Fruit fly (Drosophila melanogaster) whole organism, embryonic: ENCODE results near the gene CG42512.

Experiments
- BtbVII ChIP-seq: fragments of 200-800 bp; sonication (Bioruptor generic); optimal IDR thresholded peaks from 3 replicates; lab custom pipeline; 2017; ENCODE audit warnings: missing biosample characterization, mild to moderate bottlenecking, missing genetic modification characterization
- CG10274 ChIP-seq: fragments of 200-800 bp; sonication (Bioruptor generic); optimal IDR thresholded peaks from 3 replicates; lab custom pipeline; 2017; ENCODE audit warnings: missing biosample characterization, mild to moderate bottlenecking, missing genetic modification characterization
- CG11247 ChIP-seq: fragments of 200-800 bp; sonication (Bioruptor generic); IDR thresholded peaks from 2 replicates; pipeline ENCODE4 v1.3.6; 2022; ENCODE audit warnings: missing biosample characterization, missing genetic modification characterization
- CG11696 ChIP-seq: fragments of 200-800 bp; sonication (Bioruptor generic); IDR thresholded peaks from 2 replicates; pipeline ENCODE4 v1.3.6; 2022; ENCODE audit warnings: missing biosample characterization, missing genetic modification characterization
- CG12219 ChIP-seq: fragments of 200-800 bp; sonication (Bioruptor generic); optimal IDR thresholded peaks from 3 replicates; lab custom pipeline; 2018; ENCODE audit warnings: missing biosample characterization, mild to moderate bottlenecking, missing genetic modification characterization
- CG15269 ChIP-seq: fragments of 200-800 bp; sonication (Bioruptor generic); optimal IDR thresholded peaks from 2 replicates; lab custom pipeline; 2018; ENCODE audit warnings: missing biosample characterization, mild to moderate bottlenecking, missing genetic modification characterization, moderate library complexity
- CG15479 ChIP-seq: fragments of 200-800 bp; sonication (Bioruptor generic); optimal IDR thresholded peaks from 3 replicates; lab custom pipeline; 2019; ENCODE audit warnings: missing biosample characterization, mild to moderate bottlenecking, missing genetic modification characterization, moderate library complexity
- CG16813 ChIP-seq: fragments of 200-800 bp; sonication (Bioruptor generic); IDR thresholded peaks from 3 replicates; pipeline ENCODE4 v1.3.6; 2022; ENCODE audit warnings: missing biosample characterization, missing genetic modification characterization; ENCODE audit not compliant: partially characterized antibody
- CG17186 ChIP-seq: fragments of 200-800 bp; sonication (Bioruptor generic); optimal IDR thresholded peaks from 3 replicates; lab custom pipeline; 2017; ENCODE audit warnings: missing biosample characterization, missing genetic modification reagents, missing genetic modification characterization
- CG2120 ChIP-seq: fragments of 200-800 bp; sonication (Bioruptor generic); optimal IDR thresholded peaks from 3 replicates; lab custom pipeline; 2016; ENCODE audit warnings: missing biosample characterization, missing genetic modification characterization
- CG2712 ChIP-seq: fragments of 200-800 bp; optimal IDR thresholded peaks from 3 replicates; lab custom pipeline; 2019; ENCODE audit warnings: missing biosample characterization, mild to moderate bottlenecking, missing genetic modification characterization, moderate library complexity
- CG33557 ChIP-seq: fragments of 200-800 bp; sonication (Bioruptor generic); optimal IDR thresholded peaks from 2 replicates; lab custom pipeline; 2019; ENCODE audit warnings: missing biosample characterization, mild to moderate bottlenecking, missing genetic modification characterization, moderate library complexity
- CG3995 ChIP-seq: fragments of 200-800 bp; sonication (Bioruptor generic); optimal IDR thresholded peaks from 3 replicates; lab custom pipeline; 2016; ENCODE audit warnings: missing biosample characterization, missing genetic modification characterization
- CG43689 ChIP-seq: fragments of 200-800 bp; sonication (Bioruptor generic); IDR thresholded peaks from 2 replicates; pipeline ENCODE4 v1.3.6; 2022; ENCODE audit warnings: missing biosample characterization, missing genetic modification characterization
- CG6683 ChIP-seq: fragments of 200-800 bp; sonication (Bioruptor generic); optimal IDR thresholded peaks from 2 replicates; lab custom pipeline; 2017; ENCODE audit warnings: missing biosample characterization, mild to moderate bottlenecking, missing genetic modification characterization, missing genetic modification reagents
- CG6813 ChIP-seq: fragments of 200-800 bp; sonication (Bioruptor generic); optimal IDR thresholded peaks from 2 replicates; lab custom pipeline; 2017; ENCODE audit warnings: missing biosample characterization, missing genetic modification characterization, mild to moderate bottlenecking, moderate library complexity, missing genetic modification reagents
- CG7786 ChIP-seq: fragments of 200-800 bp; sonication (Bioruptor generic); optimal IDR thresholded peaks from 2 replicates; lab custom pipeline; 2016; ENCODE audit warnings: missing biosample characterization, missing genetic modification characterization
- CG7987 ChIP-seq: fragments of 200-800 bp; sonication (Bioruptor generic); optimal IDR thresholded peaks from 2 replicates; lab custom pipeline; 2018; ENCODE audit warnings: missing biosample characterization, mild to moderate bottlenecking, missing genetic modification characterization, moderate library complexity
- CG8290 ChIP-seq, 3 experiments: fragments of 200-800 bp; sonication (Bioruptor generic); optimal IDR thresholded peaks; 2 replicates each; lab custom pipeline; 2016 to 2019; ENCODE audit warnings: missing biosample characterization in 3 of 3, missing genetic modification characterization in 3 of 3, mild to moderate bottlenecking in 2 of 3, moderate library complexity in 1 of 3
- CG9817 ChIP-seq: fragments of 200-800 bp; sonication (Bioruptor generic); optimal IDR thresholded peaks from 2 replicates; lab custom pipeline; 2018; ENCODE audit warnings: missing biosample characterization, mild to moderate bottlenecking, missing genetic modification characterization, moderate library complexity
- CHES-1-like ChIP-seq: fragments of 200-800 bp; sonication (Bioruptor generic); optimal IDR thresholded peaks from 2 replicates; lab custom pipeline; 2016; ENCODE audit warnings: missing biosample characterization, missing genetic modification characterization
- Chrac-16 ChIP-seq: fragments of 200-800 bp; sonication (Bioruptor generic); optimal IDR thresholded peaks from 3 replicates; lab custom pipeline; 2016; ENCODE audit warnings: missing biosample characterization, missing genetic modification characterization
- CrebB ChIP-seq: fragments of 200-800 bp; sonication (Bioruptor generic); optimal IDR thresholded peaks from 3 replicates; lab custom pipeline; 2018; ENCODE audit warnings: missing biosample characterization, mild to moderate bottlenecking, missing genetic modification characterization
- Dll ChIP-seq: fragments of 200-800 bp; sonication (Bioruptor generic); IDR thresholded peaks from 4 replicates; pipeline ENCODE4 v1.3.6; 2022; ENCODE audit warnings: missing biosample characterization, missing genetic modification characterization; ENCODE audit not compliant: partially characterized antibody
- E2f2 ChIP-seq: fragments of 200-800 bp; sonication (Bioruptor generic); IDR thresholded peaks from 2 replicates; pipeline ENCODE4 v1.3.6; 2022; ENCODE audit warnings: missing biosample characterization, missing genetic modification characterization
- Hr51 ChIP-seq, 2 experiments: fragments of 200-800 bp; sonication (Bioruptor generic); optimal IDR thresholded peaks; 2 replicates in 1 of 2; 3 replicates in 1 of 2; lab custom pipeline; 2016 to 2018; ENCODE audit warnings: missing biosample characterization in 2 of 2, missing genetic modification characterization in 2 of 2, mild to moderate bottlenecking in 1 of 2, moderate library complexity in 1 of 2
- Myb ChIP-seq: fragments of 200-800 bp; sonication (Bioruptor generic); optimal IDR thresholded peaks from 2 replicates; lab custom pipeline; 2016; ENCODE audit warnings: missing biosample characterization, missing genetic modification characterization
- Sox100B ChIP-seq: fragments of 200-800 bp; sonication (Bioruptor generic); optimal IDR thresholded peaks from 3 replicates; lab custom pipeline; 2018; ENCODE audit warnings: missing biosample characterization, mild to moderate bottlenecking, missing genetic modification characterization
- Sry-δ ChIP-seq: fragments of 200-800 bp; sonication (Bioruptor generic); optimal IDR thresholded peaks from 2 replicates; lab custom pipeline; 2016; ENCODE audit warnings: missing biosample characterization, missing genetic modification characterization
- TFAM ChIP-seq: fragments of 200-800 bp; sonication (Bioruptor generic); optimal IDR thresholded peaks from 2 replicates; lab custom pipeline; 2017; ENCODE audit warnings: missing biosample characterization, missing genetic modification characterization, inconsistent platforms
- Xrp1 ChIP-seq: fragments of 200-800 bp; sonication (Bioruptor generic); IDR thresholded peaks from 2 replicates; pipeline ENCODE4 v1.3.6; 2022; ENCODE audit warnings: missing biosample characterization, missing genetic modification characterization
- amos ChIP-seq: fragments of 200-800 bp; sonication (Bioruptor generic); IDR thresholded peaks from 2 replicates; pipeline ENCODE4 v1.3.6; 2022; ENCODE audit warnings: missing biosample characterization, missing genetic modification characterization; ENCODE audit not compliant: partially characterized antibody
- cg ChIP-seq: fragments of 200-800 bp; sonication (Bioruptor generic); optimal IDR thresholded peaks from 3 replicates; lab custom pipeline; 2019; ENCODE audit warnings: missing biosample characterization, mild to moderate bottlenecking, missing genetic modification characterization, moderate library complexity
- emc ChIP-seq: fragments of 200-800 bp; sonication (Bioruptor generic); optimal IDR thresholded peaks from 2 replicates; lab custom pipeline; 2016; ENCODE audit warnings: missing biosample characterization, missing genetic modification characterization
- ftz-f1 ChIP-seq: fragments of 200-800 bp; sonication (Bioruptor generic); optimal IDR thresholded peaks from 2 replicates; lab custom pipeline; 2016; ENCODE audit warnings: missing biosample characterization, missing genetic modification characterization
- gce ChIP-seq: fragments of 200-800 bp; sonication (Bioruptor generic); IDR thresholded peaks from 3 replicates; pipeline ENCODE4 v1.3.6; 2022; ENCODE audit warnings: missing biosample characterization, missing genetic modification characterization
- gro ChIP-seq: fragments of 200-800 bp; sonication (Bioruptor generic); optimal IDR thresholded peaks from 2 replicates; lab custom pipeline; 2016; ENCODE audit warnings: missing biosample characterization, missing genetic modification characterization
- kah ChIP-seq: fragments of 200-800 bp; sonication (Bioruptor generic); optimal IDR thresholded peaks from 2 replicates; lab custom pipeline; 2018; ENCODE audit warnings: missing biosample characterization, mild to moderate bottlenecking, missing genetic modification characterization
- oc ChIP-seq: fragments of 200-800 bp; sonication (Bioruptor generic); optimal IDR thresholded peaks from 2 replicates; lab custom pipeline; 2018; ENCODE audit warnings: missing biosample characterization, mild to moderate bottlenecking, missing genetic modification characterization, moderate library complexity
- prd ChIP-seq, 3 experiments: fragments of >200 bp in 2 of 3; fragments of 200-800 bp in 1 of 3; sonication (Bioruptor generic) in 1 of 3; optimal IDR thresholded peaks in 2 of 3; IDR thresholded peaks in 1 of 3; 2 replicates in 2 of 3; 3 replicates in 1 of 3; pipeline versions ENCODE4 v1.3.6 to Lab custom; 2017 to 2022; ENCODE audit warnings: missing biosample characterization in 1 of 3, missing genetic modification characterization in 1 of 3
- sens ChIP-seq: fragments of 200-800 bp; sonication (Bioruptor generic); peaks from one replicate; lab custom pipeline; 2016; ENCODE audit warnings: missing biosample characterization, missing genetic modification characterization
- stc ChIP-seq: fragments of 200-800 bp; sonication (Bioruptor generic); IDR thresholded peaks from 2 replicates; pipeline ENCODE4 v1.3.6; 2022; ENCODE audit warnings: missing biosample characterization, missing genetic modification characterization
- sug ChIP-seq: fragments of 200-800 bp; optimal IDR thresholded peaks from 2 replicates; lab custom pipeline; 2019; ENCODE audit warnings: missing biosample characterization, mild to moderate bottlenecking, missing genetic modification characterization, moderate library complexity
- tio ChIP-seq: fragments of 200-800 bp; sonication (Bioruptor generic); optimal IDR thresholded peaks from 2 replicates; lab custom pipeline; 2017; ENCODE audit warnings: missing biosample characterization, missing genetic modification characterization, inconsistent platforms
- trem ChIP-seq: fragments of 200-800 bp; optimal IDR thresholded peaks from 3 replicates; lab custom pipeline; 2019; ENCODE audit warnings: missing biosample characterization, mild to moderate bottlenecking, missing genetic modification characterization, moderate library complexity
- unc-4 ChIP-seq: fragments of 200-800 bp; sonication (Bioruptor generic); IDR thresholded peaks from 2 replicates; pipeline ENCODE4 v1.3.6; 2022; ENCODE audit warnings: missing biosample characterization, missing genetic modification characterization; ENCODE audit not compliant: partially characterized antibody
- vvl ChIP-seq: fragments of 200-800 bp; sonication (Bioruptor generic); IDR thresholded peaks from 2 replicates; pipeline ENCODE4 v1.3.6; 2022; ENCODE audit warnings: missing biosample characterization, missing genetic modification characterization
- wor ChIP-seq: fragments of 200-800 bp; sonication (Bioruptor generic); IDR thresholded peaks from 2 replicates; pipeline ENCODE4 v1.3.6; 2022; ENCODE audit warnings: missing biosample characterization, missing genetic modification characterization

The CG42512 gene

dm6 chrX:16655724-16656235, 4.6 kb downstream of the CG42512 start (continued):
- no peak for TF ChIP-seq emc (GFP tag; lab: Kevin White, UChicago)
- TF ChIP-seq Xrp1 (GFP tag; lab: Robert Waterston, UW), result 0 out of 2 replicates have a peak, but pooled peaks have one; percentile 22
- TF ChIP-seq Dll, result 0 out of 4 replicates have a peak, but pooled peaks have one; percentile 13
- peak; percentile 36 for TF ChIP-seq CG15269 (tag; lab: Kevin White, UChicago)
- peak; percentile 71 for TF ChIP-seq sug
- peak; percentile 51 for TF ChIP-seq CG33557 (GFP tag; lab: Kevin White, UChicago)
- TF ChIP-seq CG17186, result no peak
- peak; percentile 23 for TF ChIP-seq CG2120 (GFP tag; lab: Kevin White, UChicago)
- TF ChIP-seq trem, result peak; percentile 16
- TF ChIP-seq sens (GFP tag; lab: Kevin White, UChicago), result peak; percentile 87
- no peak for TF ChIP-seq stc (GFP tag; lab: Robert Waterston, UW)
- peak; percentile 24 for TF ChIP-seq CG6813 (GFP tag; lab: Kevin White, UChicago)
- peak; percentile 41 for TF ChIP-seq oc (tag; lab: Kevin White, UChicago)
- TF ChIP-seq ftz-f1 (GFP tag; lab: Kevin White, UChicago), result no peak
- peak; percentile 34 for TF ChIP-seq gro (GFP tag; lab: Kevin White, UChicago)
- no peak for TF ChIP-seq CG8290 (GFP tag; optimal IDR thresholded peaks at IDR 0.05; lab: Kevin White, UChicago)
- TF ChIP-seq CG8290 (tag; optimal IDR thresholded peaks at IDR 0.05; lab: Kevin White, UChicago), result peak in 1 of 2 experiments; percentile 28
- TF ChIP-seq Hr51 (GFP tag; optimal IDR thresholded peaks at IDR 0.05; lab: Kevin White, UChicago), result peak in 1 of 2 experiments; percentile 7
- TF ChIP-seq CG11247 (GFP tag; lab: Robert Waterston, UW), result no peak
- TF ChIP-seq CG12219 (GFP tag; lab: Kevin White, UChicago), result peak; percentile 41
- TF ChIP-seq amos (GFP tag; lab: Robert Waterston, UW), result peak; percentile 22; the same call in 1 of the 2 replicates
- TF ChIP-seq CG3995 (GFP tag; lab: Kevin White, UChicago), result no peak
- TF ChIP-seq TFAM (GFP tag; lab: Kevin White, UChicago), result no peak
- peak; percentile 34 for TF ChIP-seq CHES-1-like (GFP tag; lab: Kevin White, UChicago)
- no peak for TF ChIP-seq CG10274
- peak; percentile 5 for TF ChIP-seq CG15479
- TF ChIP-seq CG9817 (tag; lab: Kevin White, UChicago), result no peak
- no peak for TF ChIP-seq Chrac-16 (GFP tag; lab: Kevin White, UChicago)
- peak; percentile 49 for TF ChIP-seq CrebB (tag; lab: Kevin White, UChicago)
- no peak for TF ChIP-seq CG11696 (GFP tag; lab: Robert Waterston, UW)
- TF ChIP-seq vvl (GFP tag; lab: Robert Waterston, UW), result peak; percentile 41; the same call in 1 of the 2 replicates
- TF ChIP-seq gce (GFP tag; lab: Robert Waterston, UW), result no peak
- TF ChIP-seq CG43689, result no peak
- TF ChIP-seq prd (optimal IDR thresholded peaks at IDR 0.05; lab: Kevin White, UChicago), result no peak
- TF ChIP-seq prd (GFP tag; IDR thresholded peaks at IDR 0.05; lab: Robert Waterston, UW), result no peak
- TF ChIP-seq CG7786 (GFP tag; lab: Kevin White, UChicago), result no peak
- peak; percentile 63 for TF ChIP-seq kah
- peak; percentile 60 for TF ChIP-seq BtbVII (GFP tag; lab: Kevin White, UChicago)
- no peak for TF ChIP-seq unc-4 (GFP tag; lab: Robert Waterston, UW)
- no peak for TF ChIP-seq Sox100B (GFP tag; lab: Kevin White, UChicago)
- peak; percentile 32 for TF ChIP-seq CG6683
- TF ChIP-seq Myb (GFP tag; lab: Kevin White, UChicago), result no peak
- no peak for TF ChIP-seq E2f2
- TF ChIP-seq Sry-δ (GFP tag; lab: Kevin White, UChicago), result no peak
- TF ChIP-seq CG7987, result peak; percentile 59
- no peak for TF ChIP-seq CG16813 (GFP tag; lab: Robert Waterston, UW)
- TF ChIP-seq wor, result no peak
- TF ChIP-seq cg, result peak; percentile 90
- TF ChIP-seq CG2712 (tag; lab: Kevin White, UChicago), result peak; percentile 45
- TF ChIP-seq tio (GFP tag; lab: Kevin White, UChicago), result no peak
